Worm (Caenorhabditis elegans) whole organism, L2 larva: ENCODE measurements around the gene inpp-4B.

Source experiments
- C34F6.9 ChIP-seq: fragments of 150-350 bp; optimal IDR thresholded peaks from 2 replicates; lab custom pipeline; 2014; ENCODE audit warnings: missing biosample characterization, missing genetic modification characterization
- F13H6.1 ChIP-seq: sonication (generic microtip); optimal IDR thresholded peaks from 2 replicates; lab custom pipeline; 2016; ENCODE audit warnings: missing genetic modification characterization, missing compliant biosample characterization
- R02D3.7 ChIP-seq: fragments of 150-350 bp; optimal IDR thresholded peaks from 2 replicates; lab custom pipeline; 2014; ENCODE audit warnings: missing biosample characterization, missing genetic modification characterization
- Y55F3AM.14 ChIP-seq: fragments of 200-800 bp; sonication (Bioruptor generic); optimal IDR thresholded peaks from 2 replicates; lab custom pipeline; 2018; ENCODE audit warnings: mild to moderate bottlenecking, missing genetic modification characterization, missing compliant biosample characterization
- ZK546.5 ChIP-seq: sonication (generic microtip); optimal IDR thresholded peaks from 2 replicates; lab custom pipeline; 2017; ENCODE audit warnings: missing biosample characterization, missing genetic modification characterization
- alr-1 ChIP-seq: fragments of 150-350 bp; optimal IDR thresholded peaks from 2 replicates; lab custom pipeline; 2014; ENCODE audit warnings: missing biosample characterization, missing genetic modification characterization
- aly-2 ChIP-seq: fragments of 150-350 bp; optimal IDR thresholded peaks from 2 replicates; lab custom pipeline; 2014; ENCODE audit warnings: missing biosample characterization, missing genetic modification characterization
- ceh-82 ChIP-seq: fragments of 150-350 bp; optimal IDR thresholded peaks from 2 replicates; lab custom pipeline; 2014; ENCODE audit warnings: missing biosample characterization, missing genetic modification characterization
- crh-2 ChIP-seq: sonication (generic microtip); optimal IDR thresholded peaks from 2 replicates; lab custom pipeline; 2017; ENCODE audit warnings: missing biosample characterization, missing genetic modification characterization
- dmd-4 ChIP-seq: sonication (generic microtip); optimal IDR thresholded peaks from 2 replicates; lab custom pipeline; 2017; ENCODE audit warnings: missing biosample characterization, missing genetic modification characterization
- elt-1 ChIP-seq: fragments of 150-350 bp; optimal IDR thresholded peaks from 2 replicates; lab custom pipeline; 2014; ENCODE audit warnings: missing biosample characterization, missing genetic modification characterization
- fos-1 ChIP-seq: fragments of 150-350 bp; optimal IDR thresholded peaks from 2 replicates; lab custom pipeline; 2014; ENCODE audit warnings: missing biosample characterization, missing genetic modification characterization
- gmeb-1 ChIP-seq: fragments of 150-350 bp; optimal IDR thresholded peaks from 2 replicates; lab custom pipeline; 2014; ENCODE audit warnings: missing biosample characterization, missing genetic modification characterization
- lin-13 ChIP-seq: fragments of 150-350 bp; optimal IDR thresholded peaks from 2 replicates; lab custom pipeline; 2014; ENCODE audit warnings: missing biosample characterization, missing genetic modification reagents, missing genetic modification characterization
- lsy-2 ChIP-seq, 2 experiments: fragments of 150-350 bp in 1 of 2; sonication (generic microtip) in 1 of 2; optimal IDR thresholded peaks; 2 replicates each; lab custom pipeline; 2014 to 2017; ENCODE audit warnings: missing biosample characterization in 2 of 2, missing genetic modification characterization in 2 of 2
- mab-5 ChIP-seq: fragments of 150-350 bp; optimal IDR thresholded peaks from 2 replicates; lab custom pipeline; 2014; ENCODE audit warnings: missing biosample characterization, missing genetic modification characterization
- mdl-1 ChIP-seq, 2 experiments: fragments of 150-350 bp in 1 of 2; sonication (generic microtip) in 1 of 2; optimal IDR thresholded peaks; 2 replicates each; lab custom pipeline; 2017; ENCODE audit warnings: missing biosample characterization in 2 of 2, missing genetic modification characterization in 2 of 2
- nhr-10 ChIP-seq: sonication (generic microtip); optimal IDR thresholded peaks from 2 replicates; lab custom pipeline; 2017; ENCODE audit warnings: missing biosample characterization, missing genetic modification characterization
- nhr-11 ChIP-seq: fragments of 150-350 bp; optimal IDR thresholded peaks from 2 replicates; lab custom pipeline; 2014; ENCODE audit warnings: missing biosample characterization, missing genetic modification characterization
- nhr-12 ChIP-seq: fragments of 150-350 bp; optimal IDR thresholded peaks from 2 replicates; lab custom pipeline; 2014; ENCODE audit warnings: missing biosample characterization, missing genetic modification characterization
- nhr-129 ChIP-seq: fragments of 150-350 bp; optimal IDR thresholded peaks from 2 replicates; lab custom pipeline; 2014; ENCODE audit warnings: missing biosample characterization, missing genetic modification characterization
- nhr-21 ChIP-seq: fragments of 150-350 bp; optimal IDR thresholded peaks from 2 replicates; lab custom pipeline; 2014; ENCODE audit warnings: missing biosample characterization, missing genetic modification characterization
- nhr-23 ChIP-seq: fragments of 150-350 bp; optimal IDR thresholded peaks from 2 replicates; lab custom pipeline; 2014; ENCODE audit warnings: missing biosample characterization, missing genetic modification reagents, missing genetic modification characterization
- nhr-237 ChIP-seq: fragments of 150-350 bp; optimal IDR thresholded peaks from 2 replicates; lab custom pipeline; 2014; ENCODE audit warnings: missing biosample characterization, missing genetic modification characterization
- nhr-25 ChIP-seq: fragments of 150-350 bp; sonication (generic microtip); optimal IDR thresholded peaks from 3 replicates; lab custom pipeline; 2014; ENCODE audit warnings: missing biosample characterization, missing genetic modification characterization
- peb-1 ChIP-seq: fragments of 150-350 bp; optimal IDR thresholded peaks from 2 replicates; lab custom pipeline; 2014; ENCODE audit warnings: missing biosample characterization, missing genetic modification characterization
- sem-4 ChIP-seq: fragments of 150-350 bp; optimal IDR thresholded peaks from 2 replicates; lab custom pipeline; 2014; ENCODE audit warnings: missing biosample characterization, missing genetic modification reagents, missing genetic modification characterization
- skn-1 ChIP-seq: sonication (generic microtip); optimal IDR thresholded peaks from 2 replicates; lab custom pipeline; 2017; ENCODE audit warnings: missing biosample characterization, missing genetic modification characterization
- sma-3 ChIP-seq: sonication (generic microtip); optimal IDR thresholded peaks from 2 replicates; lab custom pipeline; 2016; ENCODE audit warnings: missing genetic modification reagents, missing genetic modification characterization, missing compliant biosample characterization
- sma-9 ChIP-seq, 2 experiments: fragments of 150-350 bp in 1 of 2; sonication (generic microtip) in 1 of 2; optimal IDR thresholded peaks; 2 replicates each; lab custom pipeline; 2014 to 2016; ENCODE audit warnings: missing genetic modification characterization in 2 of 2, mild to moderate bottlenecking in 1 of 2, missing biosample characterization in 1 of 2, missing compliant biosample characterization in 1 of 2, missing genetic modification reagents in 1 of 2, moderate library complexity in 1 of 2
- snpc-4 ChIP-seq: fragments of 150-350 bp; optimal IDR thresholded peaks from 2 replicates; lab custom pipeline; 2014; ENCODE audit warnings: missing biosample characterization, missing genetic modification characterization
- unc-39 ChIP-seq: fragments of 150-350 bp; optimal IDR thresholded peaks from 2 replicates; lab custom pipeline; 2014; ENCODE audit warnings: missing biosample characterization, missing genetic modification characterization
- unc-55 ChIP-seq: fragments of 150-350 bp; sonication (generic microtip); optimal IDR thresholded peaks from 3 replicates; lab custom pipeline; 2014; ENCODE audit warnings: missing biosample characterization, missing genetic modification reagents, missing genetic modification characterization
- ztf-11 ChIP-seq: sonication (generic microtip); optimal IDR thresholded peaks from 2 replicates; lab custom pipeline; 2017; ENCODE audit warnings: missing biosample characterization, missing genetic modification characterization
- ztf-4 ChIP-seq: fragments of 150-350 bp; optimal IDR thresholded peaks from 2 replicates; lab custom pipeline; 2014; ENCODE audit warnings: missing biosample characterization, missing genetic modification characterization

The inpp-4B gene

ce11 chrIII:10278826-10279225 is 12.1 kb upstream of the inpp-4B start, which contains the start of gene pad-2:
Gene pad-2, plus strand, starts transcription at chrIII:10279126.
- no peak for TF ChIP-seq skn-1 (tag; lab: Kevin White, UChicago)
- TF ChIP-seq Y55F3AM.14 (GFP tag; lab: Kevin White, UChicago), result no peak
- no peak for TF ChIP-seq elt-1 (tag; lab: Kevin White, UChicago)
- TF ChIP-seq peb-1 (tag; lab: Kevin White, UChicago), result no peak
- TF ChIP-seq sma-3 (GFP tag; lab: Kevin White, UChicago), result no peak
- TF ChIP-seq unc-55 (GFP tag; lab: Kevin White, UChicago), result no peak
- no peak for TF ChIP-seq nhr-21
- no peak for TF ChIP-seq R02D3.7 (tag; lab: Kevin White, UChicago)
- no peak for TF ChIP-seq nhr-25 (tag; lab: Kevin White, UChicago)
- TF ChIP-seq fos-1 (tag; lab: Kevin White, UChicago), result no peak
- no peak for TF ChIP-seq lsy-2 (tag; optimal IDR thresholded peaks at IDR 0.05; lab: Kevin White, UChicago)
- no peak for TF ChIP-seq unc-39 (tag; lab: Kevin White, UChicago)

ce11 chrIII:10271807-10272206 is 5.1 kb upstream of the inpp-4B start:
- no peak for TF ChIP-seq alr-1 (tag; lab: Kevin White, UChicago)
- TF ChIP-seq peb-1 (tag; lab: Kevin White, UChicago), result no peak
- TF ChIP-seq sma-9 (GFP tag; optimal IDR thresholded peaks at IDR 0.05; lab: Kevin White, UChicago), result no peak
- TF ChIP-seq sma-9 (tag; optimal IDR thresholded peaks at IDR 0.05; lab: Kevin White, UChicago), result no peak
- no peak for TF ChIP-seq lsy-2 (tag; optimal IDR thresholded peaks at IDR 0.05; lab: Kevin White, UChicago)
- TF ChIP-seq nhr-23 (tag; lab: Kevin White, UChicago), result no peak
- TF ChIP-seq nhr-11 (tag; lab: Kevin White, UChicago), result no peak
- TF ChIP-seq ztf-11 (tag; lab: Kevin White, UChicago), result no peak
- TF ChIP-seq sma-3 (GFP tag; lab: Kevin White, UChicago), result no peak
- no peak for TF ChIP-seq R02D3.7 (tag; lab: Kevin White, UChicago)
- no peak for TF ChIP-seq snpc-4
- no peak for TF ChIP-seq nhr-237 (tag; lab: Kevin White, UChicago)
- no peak for TF ChIP-seq ztf-4 (tag; lab: Kevin White, UChicago)
- TF ChIP-seq ceh-82 (tag; lab: Kevin White, UChicago), result no peak
- no peak for TF ChIP-seq nhr-10
- no peak for TF ChIP-seq skn-1 (tag; lab: Kevin White, UChicago)

DNA sequence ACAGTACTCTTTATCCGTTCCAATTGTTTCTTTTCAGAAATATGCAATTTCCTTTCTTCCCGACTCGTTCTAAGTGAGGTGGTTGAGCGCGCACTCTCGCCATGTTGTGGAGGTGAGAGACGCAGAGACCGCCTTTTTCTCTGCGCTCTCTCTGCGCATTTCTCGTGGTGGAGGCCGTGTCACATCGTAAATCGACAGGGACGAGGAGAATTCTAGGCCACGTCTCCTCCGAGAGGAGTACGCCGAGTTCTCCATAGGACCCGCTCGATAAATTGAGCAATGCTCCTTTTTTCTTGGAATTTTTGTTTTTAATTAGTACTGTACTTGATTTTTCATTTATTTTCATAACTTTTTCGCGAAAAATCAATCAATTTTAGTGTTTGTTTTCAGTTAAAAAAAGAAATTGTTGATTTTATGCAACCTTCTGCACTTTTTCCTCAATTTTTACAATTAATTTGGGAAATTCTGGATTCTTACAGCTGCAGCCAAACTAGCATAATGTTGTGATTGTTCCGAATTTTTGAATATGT is 4.2 kb upstream of the inpp-4B start, which contains the start of gene cnk-1:
cnk-1 (plus strand) TSS at position 480 of the 530 bp plus-strand sequence.
- peak; percentile 63 to 84 for TF ChIP-seq lsy-2 (tag; optimal IDR thresholded peaks at IDR 0.05; lab: Kevin White, UChicago)
- TF ChIP-seq C34F6.9 (tag; lab: Kevin White, UChicago), result peak; percentile 62
- peak; percentile 48 for TF ChIP-seq R02D3.7 (tag; lab: Kevin White, UChicago)
- peak in 1 of 2 experiments; percentile 24 for TF ChIP-seq mdl-1 (tag; optimal IDR thresholded peaks at IDR 0.05; lab: Kevin White, UChicago)
- peak; percentile 13 for TF ChIP-seq fos-1 (tag; lab: Kevin White, UChicago)
- TF ChIP-seq sem-4 (tag; lab: Kevin White, UChicago), result peak; percentile 13
- peak; percentile 73 for TF ChIP-seq crh-2 (tag; lab: Kevin White, UChicago)
- TF ChIP-seq unc-39 (tag; lab: Kevin White, UChicago), result no peak
- no peak for TF ChIP-seq elt-1 (tag; lab: Kevin White, UChicago)
- TF ChIP-seq peb-1 (tag; lab: Kevin White, UChicago), result no peak
- peak; percentile 71 for TF ChIP-seq gmeb-1 (tag; lab: Kevin White, UChicago)
- peak; percentile 74 for TF ChIP-seq sma-9 (GFP tag; optimal IDR thresholded peaks at IDR 0.05; lab: Kevin White, UChicago)
- no peak for TF ChIP-seq sma-9 (tag; optimal IDR thresholded peaks at IDR 0.05; lab: Kevin White, UChicago)
- peak; percentile 81 for TF ChIP-seq F13H6.1 (tag; lab: Kevin White, UChicago)
- TF ChIP-seq dmd-4 (tag; lab: Kevin White, UChicago), result no peak
- TF ChIP-seq nhr-21, result peak; percentile 36
- TF ChIP-seq mab-5 (tag; lab: Kevin White, UChicago), result peak; percentile 8
- TF ChIP-seq nhr-12 (tag; lab: Kevin White, UChicago), result no peak
- peak; percentile 57 for TF ChIP-seq lin-13
- TF ChIP-seq ZK546.5, result no peak
- peak; percentile 80 for TF ChIP-seq unc-55 (GFP tag; lab: Kevin White, UChicago)
- TF ChIP-seq nhr-129 (tag; lab: Kevin White, UChicago), result peak; percentile 59
- TF ChIP-seq sma-3 (GFP tag; lab: Kevin White, UChicago), result peak; percentile 82
- peak; percentile 56 for TF ChIP-seq nhr-25 (tag; lab: Kevin White, UChicago)
- TF ChIP-seq, all 48 proteins: peak for 17

DNA sequence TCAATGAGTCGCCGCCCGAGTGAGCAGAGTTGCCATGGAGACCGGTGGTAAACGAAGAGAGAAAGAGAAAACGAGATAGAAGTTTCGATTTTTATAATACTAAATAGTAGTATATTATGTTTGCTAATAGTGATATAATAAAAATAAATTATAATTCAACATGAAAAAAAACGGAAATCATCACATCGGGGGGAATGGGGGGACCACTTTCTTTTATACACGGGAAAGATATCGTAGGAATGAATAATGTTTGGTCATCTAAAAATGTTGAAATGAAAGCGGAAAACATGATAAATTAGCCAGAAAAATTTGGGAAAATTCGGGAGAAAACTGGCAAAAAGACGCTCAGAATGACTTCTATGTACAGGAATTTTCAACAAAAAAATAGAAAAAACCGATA is 5.0 kb downstream of the inpp-4B start, which contains the start of gene bbs-5:
bbs-5 (minus strand) TSS at position 101 of the 400 bp plus-strand sequence.
- TF ChIP-seq crh-2 (tag; lab: Kevin White, UChicago), result no peak
- TF ChIP-seq nhr-129 (tag; lab: Kevin White, UChicago), result no peak
- no peak for TF ChIP-seq gmeb-1 (tag; lab: Kevin White, UChicago)
- no peak for TF ChIP-seq nhr-11 (tag; lab: Kevin White, UChicago)
- TF ChIP-seq ZK546.5, result no peak
- TF ChIP-seq skn-1 (tag; lab: Kevin White, UChicago), result no peak
- no peak for TF ChIP-seq aly-2
